Worm (Caenorhabditis elegans) whole organism, young adult: ENCODE measurements around the gene F15E6.5.
A peak's percentile ranks its signal among the peaks of the same experiment; 100 is the strongest.

Source experiments
- B0035.1 ChIP-seq: sonication (generic microtip); optimal IDR thresholded peaks from 2 replicates; lab custom pipeline; 2016; ENCODE audit warnings: missing genetic modification characterization, mild to moderate bottlenecking, missing compliant biosample characterization, missing genotype, missing genetic modification reagents
- B0261.1 ChIP-seq: sonication (generic microtip); optimal IDR thresholded peaks from 2 replicates; lab custom pipeline; 2016; ENCODE audit warnings: mild to moderate bottlenecking, missing genetic modification characterization, moderate library complexity, missing compliant biosample characterization
- F33H1.4 ChIP-seq: fragments of 200-800 bp; sonication (Bioruptor generic); IDR thresholded peaks from 2 replicates; pipeline ENCODE4 v1.3.6; 2022; ENCODE audit warnings: missing genetic modification reagents, missing genetic modification characterization, missing compliant biosample characterization
- F49E8.2 ChIP-seq: sonication (generic microtip); optimal IDR thresholded peaks from 3 replicates; lab custom pipeline; 2017; ENCODE audit warnings: missing genetic modification characterization, mild to moderate bottlenecking, missing compliant biosample characterization, antibody characterized with exemption, moderate library complexity; ENCODE audit not compliant: insufficient read depth
- K12H6.12 ChIP-seq: fragments of 200-800 bp; sonication (Bioruptor generic); optimal IDR thresholded peaks from 2 replicates; lab custom pipeline; 2018; ENCODE audit warnings: mild to moderate bottlenecking, missing genetic modification characterization, missing compliant biosample characterization
- T26A5.8 ChIP-seq: sonication (generic microtip); optimal IDR thresholded peaks from 2 replicates; lab custom pipeline; 2016; ENCODE audit warnings: missing genetic modification characterization, missing compliant biosample characterization
- Y53F4B.3 ChIP-seq: fragments of 200-800 bp; sonication (Bioruptor generic); IDR thresholded peaks from 2 replicates; pipeline ENCODE4 v1.3.6; 2022; ENCODE audit warnings: missing genetic modification reagents, missing genetic modification characterization, missing compliant biosample characterization
- Y53G8AR.9 ChIP-seq: fragments of 200-800 bp; sonication (Bioruptor generic); conservative IDR thresholded peaks from 2 replicates; pipeline ENCODE4 v1.3.6; 2022; ENCODE audit warnings: missing genetic modification reagents, missing genetic modification characterization, missing compliant biosample characterization
- Y79H2A.3 ChIP-seq: fragments of 200-800 bp; sonication (Bioruptor generic); conservative IDR thresholded peaks from 2 replicates; pipeline ENCODE4 v1.3.6; 2022; ENCODE audit warnings: missing genetic modification reagents, missing genetic modification characterization, missing compliant biosample characterization
- Y95B8A.8 ChIP-seq: fragments of 200-800 bp; sonication (Bioruptor generic); IDR thresholded peaks from 2 replicates; pipeline ENCODE4 v1.3.6; 2022; ENCODE audit warnings: missing genetic modification reagents, missing genetic modification characterization, missing compliant biosample characterization
- ZK185.1 ChIP-seq: sonication (generic microtip); optimal IDR thresholded peaks from 2 replicates; lab custom pipeline; 2016; ENCODE audit warnings: mild to moderate bottlenecking, missing genetic modification characterization, missing compliant biosample characterization; ENCODE audit not compliant: poor library complexity, severe bottlenecking
- akir-1 ChIP-seq: fragments of 200-800 bp; sonication (Bioruptor generic); optimal IDR thresholded peaks from 2 replicates; lab custom pipeline; 2018; ENCODE audit warnings: mild to moderate bottlenecking, missing genetic modification characterization, moderate library complexity, missing compliant biosample characterization
- ama-1 ChIP-seq, 3 experiments: fragments of 150-350 bp in 1 of 3; sonication (generic microtip) in 2 of 3; optimal IDR thresholded peaks; 2 replicates each; lab custom pipeline; 2014 to 2018; ENCODE audit warnings: missing biosample characterization in 2 of 3, missing genetic modification characterization in 2 of 3, missing genetic modification reagents in 2 of 3
- aptf-2 ChIP-seq: fragments of 200-800 bp; sonication (Bioruptor generic); conservative IDR thresholded peaks from 2 replicates; pipeline ENCODE4 v1.3.6; 2022; ENCODE audit warnings: missing genetic modification reagents, missing genetic modification characterization, missing compliant biosample characterization
- cebp-1 ChIP-seq, 2 experiments: fragments of 200-800 bp in 1 of 2; sonication (Bioruptor generic) in 1 of 2; sonication (generic microtip) in 1 of 2; IDR thresholded peaks in 1 of 2; optimal IDR thresholded peaks in 1 of 2; 2 replicates each; pipeline versions ENCODE4 v1.3.6 to Lab custom; 2017 to 2022; ENCODE audit warnings: missing compliant biosample characterization in 2 of 2, missing genetic modification characterization in 2 of 2, mild to moderate bottlenecking in 1 of 2, missing genetic modification reagents in 1 of 2, moderate library complexity in 1 of 2
- ceh-100 ChIP-seq: fragments of 200-800 bp; sonication (Bioruptor generic); IDR thresholded peaks from 2 replicates; pipeline ENCODE4 v1.3.6; 2022; ENCODE audit warnings: missing genetic modification reagents, missing genetic modification characterization, missing compliant biosample characterization
- ceh-58 ChIP-seq: fragments of 200-800 bp; sonication (Bioruptor generic); IDR thresholded peaks from 2 replicates; pipeline ENCODE4 v1.3.6; 2022; ENCODE audit warnings: missing genetic modification characterization, missing compliant biosample characterization
- ceh-91 ChIP-seq: fragments of 200-800 bp; sonication (Bioruptor generic); IDR thresholded peaks from 2 replicates; pipeline ENCODE4 v1.3.6; 2022; ENCODE audit warnings: missing genetic modification reagents, missing genetic modification characterization, missing compliant biosample characterization
- dox-1 ChIP-seq: fragments of 200-800 bp; sonication (Bioruptor generic); IDR thresholded peaks from 2 replicates; pipeline ENCODE4 v1.3.6; 2022; ENCODE audit warnings: missing genetic modification reagents, missing genetic modification characterization, missing compliant biosample characterization
- dpff-1 ChIP-seq: sonication (generic microtip); optimal IDR thresholded peaks from 2 replicates; lab custom pipeline; 2017; ENCODE audit warnings: mild to moderate bottlenecking, missing genetic modification characterization, missing compliant biosample characterization
- dpl-1 ChIP-seq: fragments of 150-350 bp; optimal IDR thresholded peaks from 2 replicates; lab custom pipeline; 2014; ENCODE audit warnings: missing biosample characterization, missing genetic modification reagents, missing genetic modification characterization
- efl-1 ChIP-seq: fragments of 150-350 bp; optimal IDR thresholded peaks from 2 replicates; lab custom pipeline; 2014; ENCODE audit warnings: missing biosample characterization, missing genetic modification reagents, missing genetic modification characterization
- gei-17 ChIP-seq: fragments of 200-800 bp; sonication (Bioruptor generic); optimal IDR thresholded peaks from 2 replicates; lab custom pipeline; 2018; ENCODE audit warnings: mild to moderate bottlenecking, missing genetic modification characterization, missing compliant biosample characterization
- hsf-1 ChIP-seq: fragments of 200-800 bp; sonication (Bioruptor generic); IDR thresholded peaks from 2 replicates; pipeline ENCODE4 v1.3.6; 2022; ENCODE audit warnings: missing genetic modification reagents, missing genetic modification characterization, missing compliant biosample characterization
- lin-40 ChIP-seq: sonication (generic microtip); optimal IDR thresholded peaks from 2 replicates; lab custom pipeline; 2016; ENCODE audit warnings: missing genetic modification characterization, mild to moderate bottlenecking, missing compliant biosample characterization, missing genotype, missing genetic modification reagents
- lin-54 ChIP-seq: fragments of 200-800 bp; sonication (Bioruptor generic); optimal IDR thresholded peaks from 2 replicates; lab custom pipeline; 2018; ENCODE audit warnings: mild to moderate bottlenecking, missing genetic modification characterization, missing compliant biosample characterization
- lsl-1 ChIP-seq: fragments of 200-800 bp; sonication (Bioruptor generic); optimal IDR thresholded peaks from 2 replicates; lab custom pipeline; 2018; ENCODE audit warnings: mild to moderate bottlenecking, missing genetic modification characterization, moderate library complexity, missing compliant biosample characterization
- lsy-27 ChIP-seq: sonication (generic microtip); optimal IDR thresholded peaks from 2 replicates; lab custom pipeline; 2017; ENCODE audit warnings: missing genetic modification characterization, mild to moderate bottlenecking, missing compliant biosample characterization, antibody characterized with exemption, missing genotype, borderline replicate concordance; ENCODE audit not compliant: insufficient read depth
- madf-6 ChIP-seq: fragments of 200-800 bp; sonication (Bioruptor generic); IDR thresholded peaks from 2 replicates; pipeline ENCODE4 v1.3.6; 2022; ENCODE audit warnings: missing genetic modification reagents, missing genetic modification characterization, missing compliant biosample characterization
- nfya-1 ChIP-seq: sonication (generic microtip); optimal IDR thresholded peaks from 2 replicates; lab custom pipeline; 2017; ENCODE audit warnings: antibody characterized with exemption, missing compliant biosample characterization, missing genetic modification characterization, borderline replicate concordance; ENCODE audit not compliant: insufficient read depth
- nfya-2 ChIP-seq: fragments of 200-800 bp; sonication (Bioruptor generic); IDR thresholded peaks from 2 replicates; pipeline ENCODE4 v1.3.6; 2022; ENCODE audit warnings: missing genetic modification reagents, missing genetic modification characterization, missing compliant biosample characterization
- nhr-120 ChIP-seq: fragments of 200-800 bp; sonication (Bioruptor generic); IDR thresholded peaks from 2 replicates; pipeline ENCODE4 v1.3.6; 2022; ENCODE audit warnings: missing genetic modification characterization, missing compliant biosample characterization
- nhr-80 ChIP-seq: sonication (generic microtip); optimal IDR thresholded peaks from 2 replicates; lab custom pipeline; 2016; ENCODE audit warnings: missing genetic modification characterization, missing compliant biosample characterization
- pha-4 ChIP-seq: fragments of 150-350 bp; sonication (generic microtip); optimal IDR thresholded peaks from 2 replicates; lab custom pipeline; 2014; ENCODE audit warnings: missing biosample characterization, missing genetic modification reagents, missing genetic modification characterization
- repo-1 ChIP-seq: sonication (generic microtip); optimal IDR thresholded peaks from 2 replicates; lab custom pipeline; 2017; ENCODE audit warnings: mild to moderate bottlenecking, missing genetic modification characterization, missing compliant biosample characterization
- xnd-1 ChIP-seq: sonication (generic microtip); optimal IDR thresholded peaks from 2 replicates; lab custom pipeline; 2016; ENCODE audit warnings: missing genotype, missing genetic modification reagents, missing genetic modification characterization, missing compliant biosample characterization
- zim-3 ChIP-seq: sonication (generic microtip); optimal IDR thresholded peaks from 2 replicates; lab custom pipeline; 2017; ENCODE audit warnings: mild to moderate bottlenecking, missing genetic modification characterization, moderate library complexity, missing compliant biosample characterization

The F15E6.5 gene

DNA sequence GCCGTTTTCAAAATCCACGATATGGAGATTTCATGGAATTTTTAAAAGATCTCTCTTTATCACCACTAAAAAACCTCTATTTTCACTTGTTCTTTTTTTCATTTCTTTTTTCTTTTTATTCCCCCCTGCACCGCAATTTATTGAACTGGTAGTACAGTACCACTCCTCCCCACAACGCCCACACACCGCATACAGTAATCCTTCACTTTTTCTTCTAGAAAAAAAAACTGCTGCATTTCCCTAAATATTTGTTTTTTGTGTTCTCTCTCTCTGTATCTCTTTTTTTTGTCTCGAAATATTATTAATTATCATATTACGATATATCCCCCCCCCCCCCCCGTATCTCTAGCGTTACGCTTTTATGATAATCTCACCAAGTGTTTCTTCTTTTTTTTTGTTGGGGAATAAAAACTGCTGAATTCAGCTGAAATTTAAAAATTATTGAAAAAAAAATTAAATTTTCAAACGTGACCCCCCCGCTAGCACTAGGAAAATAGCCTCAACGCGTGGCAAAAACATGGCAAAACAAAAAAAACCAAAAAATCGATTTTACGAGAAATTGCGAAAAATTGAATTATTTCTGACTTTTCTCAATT is 27.5 kb downstream of the F15E6.5 start, which contains the start of gene Y24D9B.1 (continued):
- no peak for TF ChIP-seq nhr-120 (GFP tag; lab: Robert Waterston, UW)
- no peak for TF ChIP-seq akir-1
- TF ChIP-seq lin-54 (GFP tag; lab: Kevin White, UChicago), result peak; percentile 1
- TF ChIP-seq Y53G8AR.9 (GFP tag; lab: Robert Waterston, UW), result peak; percentile 70; the same call in 1 of the 2 replicates
- TF ChIP-seq nfya-2 (GFP tag; lab: Robert Waterston, UW), result peak; percentile 63; the same call in 1 of the 2 replicates
- TF ChIP-seq ceh-91, result no peak
- TF ChIP-seq gei-17 (GFP tag; lab: Kevin White, UChicago), result no peak
- no peak for TF ChIP-seq dox-1 (GFP tag; lab: Robert Waterston, UW)
- TF ChIP-seq ama-1 (optimal IDR thresholded peaks at IDR 0.05; lab: Kevin White, UChicago), result no peak
- TF ChIP-seq ama-1 (GFP tag; optimal IDR thresholded peaks at IDR 0.05; lab: Kevin White, UChicago), result no peak
- TF ChIP-seq dpl-1 (GFP tag; lab: Kevin White, UChicago), result no peak
- no peak for TF ChIP-seq Y53F4B.3 (GFP tag; lab: Robert Waterston, UW)
- TF ChIP-seq Y95B8A.8 (GFP tag; lab: Robert Waterston, UW), result 0 out of 2 replicates have a peak, but pooled peaks have one; percentile 34
- TF ChIP-seq F33H1.4 (GFP tag; lab: Robert Waterston, UW), result peak; percentile 5; the same call in 1 of the 2 replicates
- TF ChIP-seq B0035.1 (tag; lab: Kevin White, UChicago), result no peak
- TF ChIP-seq nhr-80 (tag; lab: Kevin White, UChicago), result no peak
- TF ChIP-seq lsl-1 (GFP tag; lab: Kevin White, UChicago), result peak; percentile 8
- no peak for TF ChIP-seq zim-3
- TF ChIP-seq aptf-2 (GFP tag; lab: Robert Waterston, UW), result no peak
- no peak for TF ChIP-seq ceh-58 (GFP tag; lab: Robert Waterston, UW)
- no peak for TF ChIP-seq lin-40 (tag; lab: Kevin White, UChicago)
- TF ChIP-seq ceh-100 (GFP tag; lab: Robert Waterston, UW), result no peak
- TF ChIP-seq B0261.1 (tag; lab: Kevin White, UChicago), result no peak
- peak; percentile 3 for TF ChIP-seq F49E8.2 (tag; lab: Kevin White, UChicago)
- TF ChIP-seq xnd-1 (tag; lab: Kevin White, UChicago), result no peak

ce11 chrIV:4317638-4318037 is 28.3 kb downstream of the F15E6.5 start:
- no peak for TF ChIP-seq Y79H2A.3 (GFP tag; lab: Robert Waterston, UW)
- TF ChIP-seq cebp-1 (GFP tag; IDR thresholded peaks at IDR 0.05; lab: Robert Waterston, UW), result peak; percentile 75
- TF ChIP-seq cebp-1 (tag; optimal IDR thresholded peaks at IDR 0.05; lab: Kevin White, UChicago), result peak; percentile 79
- no peak for TF ChIP-seq ZK185.1 (tag; lab: Kevin White, UChicago)
- TF ChIP-seq akir-1, result no peak
- no peak for TF ChIP-seq F49E8.2 (tag; lab: Kevin White, UChicago)
- TF ChIP-seq dpff-1 (tag; lab: Kevin White, UChicago), result no peak
- TF ChIP-seq, all 124 proteins: peak for 1

DNA sequence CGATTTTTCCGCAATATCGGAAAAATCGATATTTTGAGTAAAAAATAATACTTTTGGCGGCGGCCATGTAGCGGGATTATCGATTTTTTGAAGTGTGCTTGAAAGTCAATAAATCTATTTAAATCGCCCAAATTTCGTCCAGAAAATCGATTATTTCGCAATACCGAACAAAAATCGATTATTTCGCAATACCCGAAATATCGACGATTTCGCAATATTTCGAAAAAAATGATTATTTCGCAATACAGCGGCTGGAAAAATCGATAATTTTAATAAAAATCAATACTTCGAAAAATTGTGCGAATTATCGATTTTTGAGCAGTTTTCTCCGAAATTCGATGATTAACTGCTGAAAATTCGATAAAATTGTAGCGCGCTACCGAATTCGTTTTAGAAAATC is 28.7 kb downstream of the F15E6.5 start:
- TF ChIP-seq madf-6 (GFP tag; lab: Robert Waterston, UW) (no peak), cebp-1 (GFP tag; IDR thresholded peaks at IDR 0.05; lab: Robert Waterston, UW) (peak; percentile 77), cebp-1 (tag; optimal IDR thresholded peaks at IDR 0.05; lab: Kevin White, UChicago) (peak; percentile 95)
- TF ChIP-seq, all 124 proteins: peak for 1

DNA sequence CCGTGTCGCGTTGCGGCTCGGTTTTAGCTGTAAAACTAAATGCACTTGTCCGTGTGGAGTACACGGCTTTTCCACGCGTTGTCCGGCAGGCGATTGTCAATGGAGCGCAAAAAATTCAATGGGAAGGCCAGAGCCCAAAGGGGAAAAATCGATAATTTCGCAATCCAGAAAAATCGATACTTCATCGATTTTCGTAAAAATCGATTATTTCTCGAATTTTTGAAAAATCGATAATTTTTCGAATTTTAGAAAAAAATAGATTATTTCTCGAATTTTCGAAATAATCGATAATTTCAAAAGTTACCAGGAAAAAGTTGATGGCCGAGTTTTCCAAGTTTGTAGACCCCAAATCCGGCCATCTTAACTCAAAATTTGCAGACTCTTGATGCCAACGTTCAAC is 30.1 kb downstream of the F15E6.5 start:
- TF ChIP-seq hsf-1 (GFP tag; lab: Robert Waterston, UW) (no peak), pha-4 (tag; lab: Kevin White, UChicago) (no peak), K12H6.12 (tag; lab: Kevin White, UChicago) (no peak), Y53F4B.3 (GFP tag; lab: Robert Waterston, UW) (no peak), ceh-100 (GFP tag; lab: Robert Waterston, UW) (no peak), repo-1 (no peak), Y79H2A.3 (GFP tag; lab: Robert Waterston, UW) (no peak), efl-1 (no peak), nfya-1 (tag; lab: Kevin White, UChicago) (no peak), lsy-27 (no peak), zim-3 (no peak), T26A5.8 (tag; lab: Kevin White, UChicago) (no peak)
